Worm (Caenorhabditis elegans): Measurements from ENCODE around the gene acr-16.

ce11 chrV:8518283-8518682, 42.7 kb upstream of the acr-16 start:
- TF ChIP-seq snpc-4 (tag; optimal IDR thresholded peaks at IDR 0.05) (no peak), nhr-28 (tag; optimal IDR thresholded peaks at IDR 0.05) (no peak), nhr-76 (tag; optimal IDR thresholded peaks at IDR 0.05) (no peak), lsy-2 (tag; optimal IDR thresholded peaks at IDR 0.05) (peak in 1 of 2 experiments; percentile 50), dsc-1 (tag; optimal IDR thresholded peaks at IDR 0.05) (peak; percentile 3), zag-1 (tag; optimal IDR thresholded peaks at IDR 0.05) (no peak), egl-27 (tag; optimal IDR thresholded peaks at IDR 0.05) (no peak), lin-39 (tag; optimal IDR thresholded peaks at IDR 0.05) (no peak), pqm-1 (tag; optimal IDR thresholded peaks at IDR 0.05) (no peak), nhr-12 (tag; optimal IDR thresholded peaks at IDR 0.05) (no peak), unc-62 (GFP tag; optimal IDR thresholded peaks at IDR 0.05) (no peak), rnt-1 (tag; optimal IDR thresholded peaks at IDR 0.05) (peak; percentile 46), fkh-10 (GFP tag; optimal IDR thresholded peaks at IDR 0.05) (no peak)
